Worm (Caenorhabditis elegans): ENCODE data around the gene srbc-12.
"Not testable (repeated sequence)": the region's sequence is repeated elsewhere in the genome, so short reads cannot be mapped to it uniquely, and the experiment has no call there.

ce11 chrV:843118-843517 is 6.5 kb upstream of the srbc-12 start, which contains the start of gene K09C6.8:
- TF ChIP-seq snpc-4 (tag; optimal IDR thresholded peaks at IDR 0.05); mab-5 (tag; optimal IDR thresholded peaks at IDR 0.05); unc-120 (tag; optimal IDR thresholded peaks at IDR 0.05; ENCODE audit: poor library complexity, severe bottlenecking); ceh-39 (tag; optimal IDR thresholded peaks at IDR 0.05); elt-1 (tag; optimal IDR thresholded peaks at IDR 0.05; ENCODE audit: borderline replicate concordance, insufficient read depth); nhr-237 (tag; optimal IDR thresholded peaks at IDR 0.05); nhr-2 (tag; optimal IDR thresholded peaks at IDR 0.05); mep-1 (tag; optimal IDR thresholded peaks at IDR 0.05); hlh-1 (tag; optimal IDR thresholded peaks at IDR 0.05): not testable (repeated sequence)
